Worm (Caenorhabditis elegans) whole organism, midembryonic: Measurements from ENCODE around the gene T20G5.9.
A peak's percentile ranks its signal among the peaks of the same experiment; 100 is the strongest.
"Not testable (repeated sequence)": the region's sequence is repeated elsewhere in the genome, so short reads cannot be mapped to it uniquely, and the experiment has no call there.

ENCODE experiments used
- T22C8.4 ChIP-seq: fragments of 200-800 bp; sonication (Bioruptor generic); IDR thresholded peaks from 2 replicates; pipeline ENCODE4 v1.3.6; 2022; ENCODE audit warnings: missing genetic modification characterization, missing compliant biosample characterization
- cog-1 ChIP-seq: sonication (generic microtip); optimal IDR thresholded peaks from 2 replicates; lab custom pipeline; 2016; ENCODE audit warnings: missing genetic modification characterization, missing compliant biosample characterization
- flt-1 ChIP-seq: fragments of 200-800 bp; sonication (Bioruptor generic); IDR thresholded peaks from 2 replicates; pipeline ENCODE4 v1.3.6; 2022; ENCODE audit warnings: missing genetic modification characterization, missing compliant biosample characterization
- klf-2 ChIP-seq: fragments of 200-800 bp; sonication (Bioruptor generic); conservative IDR thresholded peaks from 2 replicates; pipeline ENCODE4 v1.3.6; 2022; ENCODE audit warnings: missing genetic modification reagents, missing genetic modification characterization, missing compliant biosample characterization
- med-1 ChIP-seq: sonication (generic microtip); optimal IDR thresholded peaks from 2 replicates; lab custom pipeline; 2017; ENCODE audit warnings: missing genetic modification characterization, mild to moderate bottlenecking, missing compliant biosample characterization, antibody characterized with exemption, missing genetic modification reagents; ENCODE audit not compliant: insufficient read depth
- ref-1 ChIP-seq: fragments of 200-800 bp; sonication (Bioruptor generic); conservative IDR thresholded peaks from 2 replicates; pipeline ENCODE4 v1.3.6; 2022; ENCODE audit warnings: missing genetic modification reagents, missing genetic modification characterization, missing compliant biosample characterization
- tab-1 ChIP-seq: fragments of 200-800 bp; sonication (Bioruptor generic); IDR thresholded peaks from 2 replicates; pipeline ENCODE4 v1.3.6; 2022; ENCODE audit warnings: missing genetic modification characterization, missing compliant biosample characterization
- ztf-23 ChIP-seq: fragments of 200-800 bp; sonication (Bioruptor generic); IDR thresholded peaks from 2 replicates; pipeline ENCODE4 v1.3.6; 2022; ENCODE audit warnings: missing genetic modification reagents, missing genetic modification characterization, missing compliant biosample characterization
- ztf-29 ChIP-seq: fragments of 200-800 bp; sonication (Bioruptor generic); IDR thresholded peaks from 2 replicates; pipeline ENCODE4 v1.3.6; 2022; ENCODE audit warnings: missing genetic modification reagents, missing genetic modification characterization, missing compliant biosample characterization

Gene T20G5.9

DNA sequence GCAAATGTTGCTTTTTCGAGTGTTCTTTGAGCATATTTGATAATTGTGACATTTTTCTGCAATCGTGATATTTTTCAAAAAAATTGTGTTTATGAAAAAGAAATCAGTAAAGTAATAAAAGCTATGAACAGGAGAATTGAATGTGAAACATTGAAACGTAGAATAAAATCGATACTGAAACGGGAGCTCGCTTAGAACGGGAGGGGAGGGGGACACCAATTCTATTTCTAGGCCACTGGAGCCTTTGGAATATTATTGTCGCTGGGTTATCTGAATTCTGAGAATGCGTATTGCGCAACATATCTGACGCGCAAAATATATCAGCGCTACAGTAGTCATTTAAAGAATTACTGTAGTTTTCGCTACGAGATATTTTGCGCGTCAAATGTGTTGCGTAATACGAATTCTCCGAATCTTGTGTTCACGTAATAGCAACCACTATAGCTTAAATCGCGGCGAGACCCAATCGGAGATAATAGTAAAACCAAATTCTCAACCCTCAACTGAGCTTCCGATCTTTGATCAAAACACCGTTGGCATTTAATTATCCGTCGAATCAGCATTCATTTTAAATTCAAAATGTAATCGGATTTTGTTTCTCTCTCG lies 2.4 kb downstream of the T20G5.9 start, which contains the start of the genes blos-1 and best-18:
TSS of gene blos-1 (minus strand) at position 58 of the 606 bp plus-strand sequence.
TSS of gene best-18 (plus strand) at position 508 of the 606 bp plus-strand sequence.
- no peak for TF ChIP-seq klf-2 (GFP tag; lab: Robert Waterston, UW)
- peak; percentile 51; the same call in 1 of the 2 replicates for TF ChIP-seq T22C8.4 (GFP tag; lab: Robert Waterston, UW)

- no peak for TF ChIP-seq klf-2 (GFP tag; lab: Robert Waterston, UW)
- no peak for TF ChIP-seq ztf-23 (GFP tag; lab: Robert Waterston, UW)
- no peak for TF ChIP-seq ztf-29 (GFP tag; lab: Robert Waterston, UW)
- TF ChIP-seq flt-1 (GFP tag; lab: Robert Waterston, UW): no peak
- no peak for TF ChIP-seq med-1
- no peak for TF ChIP-seq tab-1 (GFP tag; lab: Robert Waterston, UW)
- TF ChIP-seq ref-1 (GFP tag; lab: Robert Waterston, UW): no peak
- TF ChIP-seq cog-1: no peak
- no peak for TF ChIP-seq T22C8.4 (GFP tag; lab: Robert Waterston, UW)
Measured at ce11 chrIII:10214540-10214979, 4.9 kb downstream of the T20G5.9 start.

DNA sequence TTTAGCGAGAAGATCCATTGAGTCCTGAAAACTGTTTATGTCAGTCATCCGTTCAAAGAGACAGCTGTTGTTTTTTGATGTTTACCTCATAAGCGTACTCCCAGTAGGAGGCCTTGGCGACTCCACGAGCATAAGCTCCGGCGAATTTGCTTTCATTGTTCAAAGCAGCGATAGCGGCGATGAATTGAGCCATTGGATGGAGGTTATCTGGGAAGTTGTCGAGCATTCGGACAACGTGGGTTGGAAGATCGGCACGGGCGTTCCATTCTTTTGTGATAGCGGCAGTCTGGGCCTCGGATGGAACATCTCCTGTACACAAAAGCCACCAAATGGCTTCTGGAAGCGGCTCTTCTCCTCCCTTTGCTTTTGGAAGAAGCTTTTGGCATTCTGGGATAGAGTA lies 6.2 kb downstream of the T20G5.9 start:
- TF ChIP-seq T22C8.4 (GFP tag; lab: Robert Waterston, UW): no peak

DNA sequence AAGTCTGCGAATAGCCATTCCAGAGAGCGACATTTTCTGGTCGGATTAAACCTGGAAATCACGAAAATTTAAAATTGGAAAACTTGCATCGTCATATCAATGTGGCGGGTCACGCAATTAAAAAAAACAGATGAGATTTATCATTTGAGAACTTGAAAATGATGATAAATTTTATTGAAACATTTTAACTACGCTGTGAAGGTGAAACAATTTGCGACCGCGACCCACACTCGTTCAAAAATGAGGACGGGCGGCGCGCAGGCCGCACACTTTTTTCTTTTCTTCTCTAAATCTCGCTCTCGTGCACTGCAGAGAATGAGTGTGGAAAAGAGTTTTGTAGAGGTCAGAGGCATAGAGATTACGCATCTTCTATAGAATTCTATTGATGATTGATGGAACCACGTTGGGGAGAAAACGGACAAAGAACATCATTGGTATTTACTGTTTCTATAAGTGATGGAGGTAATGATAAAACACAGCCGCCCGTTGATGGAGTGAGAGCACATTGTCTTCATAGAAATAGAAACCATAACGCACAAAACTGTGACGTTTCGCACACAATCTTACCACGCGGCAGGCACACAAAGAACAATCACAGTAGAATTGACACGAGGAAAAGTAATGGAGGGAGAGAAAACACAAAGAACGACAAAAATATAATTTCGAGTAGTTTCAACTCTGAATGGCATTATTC lies 7.1 kb downstream of the T20G5.9 start, which contains the start of gene cts-1:
TSS of gene cts-1 (minus strand) at position 51 of the 694 bp plus-strand sequence.
- TF ChIP-seq cog-1 (peak; percentile 19), tab-1 (GFP tag; lab: Robert Waterston, UW) (no peak)

- TF ChIP-seq ztf-23 (GFP tag; lab: Robert Waterston, UW) (no peak), ztf-29 (GFP tag; lab: Robert Waterston, UW) (no peak), T22C8.4 (GFP tag; lab: Robert Waterston, UW) (no peak), tab-1 (GFP tag; lab: Robert Waterston, UW) (no peak), ref-1 (GFP tag; lab: Robert Waterston, UW) (no peak), med-1 (no peak), klf-2 (GFP tag; lab: Robert Waterston, UW) (no peak), cog-1 (no peak), flt-1 (GFP tag; lab: Robert Waterston, UW) (no peak)
Measured at ce11 chrIII:10218587-10218986, 8.9 kb downstream of the T20G5.9 start, which contains the start of the genes rde-4 and cox-14. Gene rde-4, minus strand, starts transcription at chrIII:10218646. Gene cox-14, plus strand, starts transcription at chrIII:10218942.

ce11 chrIII:10221860-10222259 lies 12.2 kb downstream of the T20G5.9 start, which contains the start of gene Y70G10A.4:
Gene Y70G10A.4, plus strand, starts transcription at chrIII:10222160.
- not testable (repeated sequence) for TF ChIP-seq T22C8.4, klf-2, ref-1 (GFP tag; lab: Robert Waterston, UW)

DNA sequence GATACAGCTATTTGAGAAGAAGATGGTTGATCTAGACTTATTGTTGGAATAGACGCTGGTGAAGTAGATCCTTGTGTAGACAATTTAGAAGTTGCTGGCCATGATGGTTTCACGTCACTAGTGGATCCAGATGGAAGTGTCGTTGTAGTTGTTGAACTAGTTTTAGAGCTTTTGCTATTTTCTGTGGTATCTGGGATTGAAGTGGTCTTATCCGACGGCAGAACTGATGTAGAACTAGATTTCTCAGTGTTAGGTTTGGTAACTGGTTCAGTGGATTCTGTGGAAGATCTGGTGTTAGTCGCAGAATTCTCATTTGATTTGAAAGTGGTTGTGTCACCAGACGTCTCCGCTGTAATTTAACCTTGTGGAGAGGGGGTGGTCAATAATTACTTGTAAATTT lies 22.0 kb downstream of the T20G5.9 start:
- TF ChIP-seq tab-1 (GFP tag; lab: Robert Waterston, UW) (no peak), ztf-23 (GFP tag; lab: Robert Waterston, UW) (no peak), T22C8.4 (GFP tag; lab: Robert Waterston, UW) (no peak)

DNA sequence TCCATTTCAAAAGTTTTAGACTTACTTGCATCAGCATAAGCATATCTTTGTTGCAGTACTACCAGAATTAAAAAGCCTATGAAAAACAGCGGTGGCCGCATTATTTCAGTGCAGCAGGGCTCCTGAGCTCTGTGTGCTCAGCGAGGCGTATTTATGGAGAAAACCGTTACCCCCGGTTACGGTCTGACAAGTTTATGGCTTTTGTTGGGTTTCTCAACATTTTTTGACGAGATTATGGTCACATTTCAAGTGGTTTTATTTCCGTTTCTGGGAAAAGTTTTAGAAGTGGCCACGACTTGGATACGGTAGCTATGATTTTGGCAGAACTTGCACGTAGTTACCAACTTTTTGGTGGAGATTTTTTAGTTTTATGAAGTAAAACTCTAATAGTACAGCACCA lies 24.3 kb downstream of the T20G5.9 start, which contains the start of gene paml-1:
TSS of gene paml-1 (minus strand) at position 101 of the 400 bp plus-strand sequence.
- TF ChIP-seq cog-1 (no peak), ztf-23 (GFP tag; lab: Robert Waterston, UW) (no peak), tab-1 (GFP tag; lab: Robert Waterston, UW) (no peak), klf-2 (GFP tag; lab: Robert Waterston, UW) (no peak), med-1 (no peak), ztf-29 (GFP tag; lab: Robert Waterston, UW) (no peak), ref-1 (GFP tag; lab: Robert Waterston, UW) (no peak), flt-1 (GFP tag; lab: Robert Waterston, UW) (no peak), T22C8.4 (GFP tag; lab: Robert Waterston, UW) (no peak)

DNA sequence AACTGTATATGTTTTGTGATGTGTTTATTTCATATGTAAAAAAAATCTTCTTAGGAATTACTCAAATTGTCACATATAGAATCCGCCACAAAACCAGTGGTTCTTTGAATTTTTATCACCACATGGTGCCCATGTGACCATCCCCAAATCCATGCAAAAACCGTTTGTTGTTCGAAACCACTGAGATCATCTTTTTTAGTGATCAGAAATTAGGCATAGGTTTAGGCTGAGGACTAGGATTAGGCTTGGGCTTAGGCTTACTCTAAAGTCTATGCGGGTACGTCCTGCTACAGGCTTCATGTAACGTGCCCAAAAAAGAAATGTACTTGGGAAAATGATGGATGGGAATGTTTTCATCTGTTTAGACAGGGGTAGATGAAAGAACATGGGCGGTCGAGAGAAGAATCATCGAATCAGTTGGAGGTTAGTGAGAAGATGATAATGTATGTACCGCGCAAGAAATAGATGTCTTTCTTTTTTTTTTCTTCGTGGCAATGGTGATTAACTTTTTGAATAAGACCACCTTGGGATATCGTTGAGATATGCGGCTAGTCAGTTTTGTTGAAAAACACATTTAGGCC lies 26.7 kb downstream of the T20G5.9 start:
- TF ChIP-seq cog-1 (no peak), flt-1 (GFP tag; lab: Robert Waterston, UW) (no peak), med-1 (no peak), ref-1 (GFP tag; lab: Robert Waterston, UW) (no peak), klf-2 (GFP tag; lab: Robert Waterston, UW) (no peak), ztf-23 (GFP tag; lab: Robert Waterston, UW) (no peak), ztf-29 (GFP tag; lab: Robert Waterston, UW) (no peak), tab-1 (GFP tag; lab: Robert Waterston, UW) (no peak), T22C8.4 (GFP tag; lab: Robert Waterston, UW) (no peak)
